Worm (Caenorhabditis elegans): ENCODE measurements around the gene maph-1.3.
A peak's percentile ranks its signal among the peaks of the same experiment; 100 is the strongest.
"Not testable (repeated sequence)": the region's sequence is repeated elsewhere in the genome, so short reads cannot be mapped to it uniquely, and the experiment has no call there.

DNA sequence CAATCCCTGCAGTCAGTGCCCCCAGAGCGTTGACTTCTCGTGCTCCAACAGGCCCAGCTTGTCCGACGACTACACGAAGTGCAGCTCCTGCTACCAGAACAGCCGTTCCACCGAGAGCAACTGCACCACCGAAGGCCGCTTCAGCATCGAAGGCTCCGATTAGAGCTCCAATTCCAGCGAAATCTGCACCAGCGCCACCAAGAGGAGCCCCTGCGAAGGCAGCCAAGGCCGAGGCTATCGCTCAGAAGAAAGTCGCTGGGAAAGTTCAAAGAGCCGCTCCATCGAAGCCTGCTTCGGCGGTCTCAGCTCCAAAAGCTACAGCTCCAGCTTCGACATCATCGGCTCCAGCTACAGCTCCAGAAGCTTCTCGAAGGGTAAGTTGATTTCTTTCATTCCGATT lies 1.0 kb downstream of the maph-1.3 start:
- TF ChIP-seq flt-1 (GFP tag; IDR thresholded peaks at IDR 0.05); ref-1 (GFP tag; conservative IDR thresholded peaks at IDR 0.05); klf-2 (GFP tag; conservative IDR thresholded peaks at IDR 0.05); tab-1 (GFP tag; IDR thresholded peaks at IDR 0.05); cog-1 (tag; optimal IDR thresholded peaks at IDR 0.05): not testable (repeated sequence)
- TF ChIP-seq T22C8.4 (GFP tag; IDR thresholded peaks at IDR 0.05), result 0 out of 2 replicates have a peak, but pooled peaks have one; percentile 13

Data from whole organism, midembryonic.